Worm (Caenorhabditis elegans) whole organism, early embryonic: ENCODE measurements around the gene inf-1.

Experiments
- B0310.2 ChIP-seq: sonication (generic microtip); optimal IDR thresholded peaks from 2 replicates; lab custom pipeline; 2016; ENCODE audit warnings: mild to moderate bottlenecking, missing genetic modification characterization, missing compliant biosample characterization
- F13C5.2 ChIP-seq: sonication (generic microtip); optimal IDR thresholded peaks from 2 replicates; lab custom pipeline; 2017; ENCODE audit warnings: mild to moderate bottlenecking, missing genetic modification characterization, inconsistent platforms, missing compliant biosample characterization
- aly-1 ChIP-seq: sonication (generic microtip); optimal IDR thresholded peaks from 2 replicates; lab custom pipeline; 2016; ENCODE audit warnings: missing genetic modification characterization, missing compliant biosample characterization
- ama-1 ChIP-seq: fragments of 150-350 bp; optimal IDR thresholded peaks from 2 replicates; lab custom pipeline; 2014
- ets-7 ChIP-seq: sonication (generic microtip); optimal IDR thresholded peaks from 2 replicates; lab custom pipeline; 2016; ENCODE audit warnings: missing genotype, missing genetic modification characterization, missing compliant biosample characterization
- flt-1 ChIP-seq: fragments of 200-800 bp; sonication (Bioruptor generic); IDR thresholded peaks from 2 replicates; pipeline ENCODE4 v1.3.6; 2022; ENCODE audit warnings: missing genetic modification characterization, missing compliant biosample characterization
- hmbx-1 ChIP-seq: sonication (generic microtip); optimal IDR thresholded peaks from 2 replicates; lab custom pipeline; 2016; ENCODE audit warnings: mild to moderate bottlenecking, missing genetic modification characterization, missing compliant biosample characterization
- pes-1 ChIP-seq: fragments of 200-800 bp; sonication (Bioruptor generic); IDR thresholded peaks from 2 replicates; pipeline ENCODE4 v1.3.6; 2022; ENCODE audit warnings: missing genetic modification reagents, missing genetic modification characterization, missing compliant biosample characterization
- sea-1 ChIP-seq: fragments of 200-800 bp; sonication (Bioruptor generic); conservative IDR thresholded peaks from 2 replicates; pipeline ENCODE4 v1.3.6; 2022; ENCODE audit warnings: missing genetic modification characterization, missing compliant biosample characterization
- tra-4 ChIP-seq: sonication (generic microtip); optimal IDR thresholded peaks from 2 replicates; lab custom pipeline; 2017; ENCODE audit warnings: missing genetic modification characterization, missing compliant biosample characterization

ce11 chrIII:6968080-6968639 is 38.2 kb downstream of the inf-1 start, which contains the start of gene panl-2:
- no peak for TF ChIP-seq aly-1
- no peak for TF ChIP-seq B0310.2
- no peak for TF ChIP-seq sea-1 (GFP tag; lab: Robert Waterston, UW)
- TF ChIP-seq ets-7 (tag; lab: Kevin White, UChicago), result no peak
- TF ChIP-seq ama-1 (lab: Kevin White, UChicago), result no peak
- TF ChIP-seq flt-1 (GFP tag; lab: Robert Waterston, UW), result no peak
- TF ChIP-seq F13C5.2 (tag; lab: Kevin White, UChicago), result no peak
- no peak for TF ChIP-seq hmbx-1
- TF ChIP-seq tra-4 (tag; lab: Kevin White, UChicago), result no peak
- no peak for TF ChIP-seq pes-1
